Worm (Caenorhabditis elegans) whole organism, L4 larva: ENCODE results near the gene hhat-2.

Source experiments
- F10B5.3 ChIP-seq: sonication (generic microtip); optimal IDR thresholded peaks from 2 replicates; lab custom pipeline; 2016; ENCODE audit warnings: mild to moderate bottlenecking, missing genetic modification characterization, missing compliant biosample characterization
- F26F4.8 ChIP-seq: fragments of 200-800 bp; sonication (Bioruptor generic); conservative IDR thresholded peaks from 2 replicates; pipeline ENCODE4 v1.3.6; 2022; ENCODE audit warnings: missing genetic modification characterization, missing compliant biosample characterization
- F44E2.7 ChIP-seq: fragments of 200-800 bp; sonication (Bioruptor generic); IDR thresholded peaks from 2 replicates; pipeline ENCODE4 v2.1.2; 2022; ENCODE audit warnings: missing genetic modification characterization, missing compliant biosample characterization
- T20F7.1 ChIP-seq: fragments of 200-800 bp; sonication (Bioruptor generic); optimal IDR thresholded peaks from 2 replicates; lab custom pipeline; 2018; ENCODE audit warnings: mild to moderate bottlenecking, missing genetic modification characterization, missing compliant biosample characterization
- ZK546.5 ChIP-seq, 2 experiments: sonication (generic microtip); optimal IDR thresholded peaks; 2 replicates each; lab custom pipeline; 2017; ENCODE audit warnings: missing biosample characterization in 2 of 2, missing genetic modification characterization in 2 of 2
- aha-1 ChIP-seq: fragments of 150-350 bp; peaks from one replicate; lab custom pipeline; 2014; ENCODE audit warnings: missing biosample characterization, missing genetic modification characterization
- aly-2 ChIP-seq: sonication (generic microtip); optimal IDR thresholded peaks from 2 replicates; lab custom pipeline; 2018; ENCODE audit warnings: missing biosample characterization, missing genetic modification characterization
- ctbp-1 ChIP-seq: fragments of 200-800 bp; sonication (Bioruptor generic); IDR thresholded peaks from 2 replicates; pipeline ENCODE4 v1.3.6; 2022; ENCODE audit warnings: missing genetic modification reagents, missing genetic modification characterization, missing compliant biosample characterization
- daf-19 ChIP-seq: fragments of 200-800 bp; sonication (Bioruptor generic); conservative IDR thresholded peaks from 2 replicates; pipeline ENCODE4 v1.3.6; 2022; ENCODE audit warnings: missing genetic modification characterization, missing compliant biosample characterization
- dpl-1 ChIP-seq: fragments of 150-350 bp; optimal IDR thresholded peaks from 2 replicates; lab custom pipeline; 2014; ENCODE audit warnings: missing biosample characterization, missing genetic modification reagents, missing genetic modification characterization
- duxl-1 ChIP-seq: sonication (generic microtip); optimal IDR thresholded peaks from 2 replicates; lab custom pipeline; 2016; ENCODE audit warnings: mild to moderate bottlenecking, missing genetic modification characterization, moderate library complexity, missing compliant biosample characterization; ENCODE audit not compliant: poor library complexity
- egl-27 ChIP-seq: sonication (generic microtip); optimal IDR thresholded peaks from 3 replicates; lab custom pipeline; 2017; ENCODE audit warnings: missing biosample characterization, missing genetic modification reagents, missing genetic modification characterization
- fkh-10 ChIP-seq: fragments of 150-350 bp; optimal IDR thresholded peaks from 2 replicates; lab custom pipeline; 2014; ENCODE audit warnings: missing biosample characterization, missing genetic modification reagents, missing genetic modification characterization
- hlh-11 ChIP-seq: fragments of 200-800 bp; sonication (Bioruptor generic); optimal IDR thresholded peaks from 2 replicates; lab custom pipeline; 2018; ENCODE audit warnings: mild to moderate bottlenecking, missing genetic modification characterization, missing compliant biosample characterization
- jun-1 ChIP-seq: fragments of 150-350 bp; optimal IDR thresholded peaks from 2 replicates; lab custom pipeline; 2014; ENCODE audit warnings: missing biosample characterization, missing genetic modification reagents, missing genetic modification characterization
- lin-13 ChIP-seq: fragments of 150-350 bp; optimal IDR thresholded peaks from 2 replicates; lab custom pipeline; 2014; ENCODE audit warnings: missing biosample characterization, missing genetic modification reagents, missing genetic modification characterization
- lir-3 ChIP-seq: sonication (generic microtip); optimal IDR thresholded peaks from 2 replicates; lab custom pipeline; 2016; ENCODE audit warnings: mild to moderate bottlenecking, missing genetic modification characterization, missing compliant biosample characterization
- lsy-2 ChIP-seq, 2 experiments: fragments of 150-350 bp in 1 of 2; sonication (generic microtip) in 1 of 2; optimal IDR thresholded peaks; 2 replicates each; lab custom pipeline; 2014 to 2017; ENCODE audit warnings: missing biosample characterization in 2 of 2, missing genetic modification characterization in 2 of 2
- madf-9 ChIP-seq: fragments of 200-800 bp; sonication (Bioruptor generic); conservative IDR thresholded peaks from 2 replicates; pipeline ENCODE4 v1.3.6; 2022; ENCODE audit warnings: missing genetic modification reagents, missing genetic modification characterization, missing compliant biosample characterization
- mep-1 ChIP-seq: fragments of 150-350 bp; sonication (generic microtip); optimal IDR thresholded peaks from 3 replicates; lab custom pipeline; 2014; ENCODE audit warnings: missing biosample characterization, missing genetic modification characterization
- mes-2 ChIP-seq: sonication (generic microtip); optimal IDR thresholded peaks from 2 replicates; lab custom pipeline; 2016; ENCODE audit warnings: missing genotype, mild to moderate bottlenecking, missing genetic modification characterization, missing compliant biosample characterization; ENCODE audit not compliant: poor library complexity, severe bottlenecking
- mxl-3 ChIP-seq: fragments of 200-800 bp; sonication (Bioruptor generic); optimal IDR thresholded peaks from 2 replicates; lab custom pipeline; 2018; ENCODE audit warnings: mild to moderate bottlenecking, missing genetic modification characterization, missing compliant biosample characterization
- nhr-25 ChIP-seq: sonication (generic microtip); optimal IDR thresholded peaks from 2 replicates; lab custom pipeline; 2017; ENCODE audit warnings: missing genetic modification characterization, mild to moderate bottlenecking, missing compliant biosample characterization, antibody characterized with exemption, moderate library complexity, borderline replicate concordance; ENCODE audit not compliant: insufficient read depth
- nhr-28 ChIP-seq: fragments of 150-350 bp; optimal IDR thresholded peaks from 2 replicates; lab custom pipeline; 2014; ENCODE audit warnings: missing biosample characterization, missing genetic modification characterization
- nhr-41 ChIP-seq: fragments of 200-800 bp; sonication (Bioruptor generic); IDR thresholded peaks from 2 replicates; pipeline ENCODE4 v1.3.6; 2022; ENCODE audit warnings: missing genetic modification reagents, missing genetic modification characterization, missing compliant biosample characterization
- nhr-6 ChIP-seq: fragments of 150-350 bp; optimal IDR thresholded peaks from 2 replicates; lab custom pipeline; 2014; ENCODE audit warnings: missing biosample characterization, missing genetic modification characterization
- nhr-77 ChIP-seq: fragments of 150-350 bp; optimal IDR thresholded peaks from 2 replicates; lab custom pipeline; 2014; ENCODE audit warnings: missing biosample characterization, missing genetic modification characterization
- pha-4 ChIP-seq, 2 experiments: fragments of 150-350 bp in 1 of 2; fragments of 200-800 bp in 1 of 2; sonication (Bioruptor generic) in 1 of 2; IDR thresholded peaks in 1 of 2; optimal IDR thresholded peaks in 1 of 2; 2 replicates each; pipeline versions ENCODE4 v1.3.6 to Lab custom; 2014 to 2022; ENCODE audit warnings: missing genetic modification characterization in 2 of 2, missing genetic modification reagents in 2 of 2, missing biosample characterization in 1 of 2, missing compliant biosample characterization in 1 of 2
- pqm-1 ChIP-seq: sonication (generic microtip); optimal IDR thresholded peaks from 2 replicates; lab custom pipeline; 2017; ENCODE audit warnings: missing biosample characterization, missing genetic modification characterization
- rbr-2 ChIP-seq: sonication (generic microtip); optimal IDR thresholded peaks from 2 replicates; lab custom pipeline; 2016; ENCODE audit warnings: missing genotype, missing genetic modification characterization, missing compliant biosample characterization
- snpc-1.2 ChIP-seq: fragments of 200-800 bp; sonication (Bioruptor generic); IDR thresholded peaks from 2 replicates; pipeline ENCODE4 v1.3.6; 2022; ENCODE audit warnings: missing genetic modification reagents, missing genetic modification characterization, missing compliant biosample characterization
- spr-1 ChIP-seq: sonication (generic microtip); optimal IDR thresholded peaks from 2 replicates; lab custom pipeline; 2016; ENCODE audit warnings: mild to moderate bottlenecking, missing genetic modification characterization, missing compliant biosample characterization
- spr-3 ChIP-seq: fragments of 200-800 bp; sonication (Bioruptor generic); optimal IDR thresholded peaks from 2 replicates; lab custom pipeline; 2018; ENCODE audit warnings: mild to moderate bottlenecking, missing genetic modification characterization, missing compliant biosample characterization
- unc-130 ChIP-seq: sonication (generic microtip); optimal IDR thresholded peaks from 2 replicates; lab custom pipeline; 2016; ENCODE audit warnings: missing genetic modification reagents, missing genetic modification characterization, missing compliant biosample characterization
- unc-62 ChIP-seq, 3 experiments: fragments of 150-350 bp in 1 of 3; sonication (generic microtip); optimal IDR thresholded peaks in 2 of 3; peaks in 1 of 3; 1 replicate in 1 of 3; 2 replicates in 2 of 3; lab custom pipeline; 2014 to 2017; ENCODE audit warnings: missing biosample characterization in 3 of 3, missing genetic modification characterization in 3 of 3, missing genetic modification reagents in 3 of 3, missing genotype in 1 of 3
- zfp-2 ChIP-seq: sonication (generic microtip); optimal IDR thresholded peaks from 2 replicates; lab custom pipeline; 2016; ENCODE audit warnings: mild to moderate bottlenecking, missing genetic modification characterization, missing compliant biosample characterization
- zip-11 ChIP-seq: fragments of 200-800 bp; sonication (Bioruptor generic); IDR thresholded peaks from 2 replicates; pipeline ENCODE4 v1.3.6; 2022; ENCODE audit warnings: missing genetic modification characterization, missing compliant biosample characterization

hhat-2 gene

ce11 chrIV:14816288-14816687, 12.6 kb downstream of the hhat-2 start, which contains the start of gene Y57G11C.46:
TSS of gene Y57G11C.46 (minus strand) at chrIV:14816388.
- TF ChIP-seq T20F7.1 (GFP tag; lab: Kevin White, UChicago) (no peak), nhr-25 (tag; lab: Kevin White, UChicago) (no peak), pha-4 (GFP tag; IDR thresholded peaks at IDR 0.05; lab: Robert Waterston, UW) (no peak), pha-4 (tag; optimal IDR thresholded peaks at IDR 0.05; lab: Kevin White, UChicago) (no peak), spr-1 (no peak), egl-27 (no peak), unc-130 (GFP tag; lab: Kevin White, UChicago) (no peak), snpc-1.2 (GFP tag; lab: Robert Waterston, UW) (no peak), dpl-1 (GFP tag; lab: Kevin White, UChicago) (no peak), jun-1 (tag; lab: Kevin White, UChicago) (no peak), spr-3 (GFP tag; lab: Kevin White, UChicago) (no peak), nhr-41 (no peak)

ce11 chrIV:14806903-14807302, 22.0 kb downstream of the hhat-2 start, which contains the start of gene oig-5:
TSS of gene oig-5 (plus strand) at chrIV:14807203.
- TF ChIP-seq mxl-3 (GFP tag; lab: Kevin White, UChicago): no peak
- no peak for TF ChIP-seq aly-2 (tag; lab: Kevin White, UChicago)
- no peak for TF ChIP-seq lir-3

- TF ChIP-seq aha-1 (tag; lab: Kevin White, UChicago): no peak
- no peak for TF ChIP-seq spr-1
- TF ChIP-seq nhr-28 (tag; lab: Kevin White, UChicago): no peak
- no peak for TF ChIP-seq madf-9 (GFP tag; lab: Robert Waterston, UW)
- TF ChIP-seq F44E2.7 (GFP tag; lab: Robert Waterston, UW): no peak
- TF ChIP-seq nhr-77 (tag; lab: Kevin White, UChicago): no peak
These were observed 26.6 kb downstream of the hhat-2 start, which contains the start of gene Y57G11C.1142 for ce11 chrIV:14802316-14802715. TSS of gene Y57G11C.1142 (plus strand) at chrIV:14802616.

- TF ChIP-seq pqm-1 (tag; lab: Kevin White, UChicago): no peak
- TF ChIP-seq duxl-1 (tag; lab: Kevin White, UChicago): no peak
- TF ChIP-seq fkh-10 (GFP tag; lab: Kevin White, UChicago): no peak
- TF ChIP-seq lsy-2 (tag; optimal IDR thresholded peaks at IDR 0.05; lab: Kevin White, UChicago): no peak
- no peak for TF ChIP-seq zip-11
- no peak for TF ChIP-seq daf-19 (GFP tag; lab: Robert Waterston, UW)
- TF ChIP-seq mes-2: no peak
- no peak for TF ChIP-seq lin-13 (GFP tag; lab: Kevin White, UChicago)
- no peak for TF ChIP-seq ZK546.5 (tag; optimal IDR thresholded peaks at IDR 0.05; lab: Kevin White, UChicago)
- TF ChIP-seq unc-62 (GFP tag; optimal IDR thresholded peaks at IDR 0.05 in 1 of 2; lab: Kevin White, UChicago): no peak
- no peak for TF ChIP-seq unc-62 (tag; optimal IDR thresholded peaks at IDR 0.05; lab: Kevin White, UChicago)
- no peak for TF ChIP-seq mep-1
- TF ChIP-seq T20F7.1 (GFP tag; lab: Kevin White, UChicago): no peak
- no peak for TF ChIP-seq F26F4.8 (GFP tag; lab: Robert Waterston, UW)
- TF ChIP-seq hlh-11 (tag; lab: Kevin White, UChicago): no peak
- TF ChIP-seq nhr-6: no peak
- no peak for TF ChIP-seq ctbp-1 (GFP tag; lab: Robert Waterston, UW)
- no peak for TF ChIP-seq zfp-2
- no peak for TF ChIP-seq F10B5.3 (tag; lab: Kevin White, UChicago)
- no peak for TF ChIP-seq rbr-2 (tag; lab: Kevin White, UChicago)
These were observed 28.0 kb downstream of the hhat-2 start for ce11 chrIV:14800931-14801330.
